Worm (Caenorhabditis elegans): ENCODE data around the gene F52H2.1.

F52H2.1 gene

DNA sequence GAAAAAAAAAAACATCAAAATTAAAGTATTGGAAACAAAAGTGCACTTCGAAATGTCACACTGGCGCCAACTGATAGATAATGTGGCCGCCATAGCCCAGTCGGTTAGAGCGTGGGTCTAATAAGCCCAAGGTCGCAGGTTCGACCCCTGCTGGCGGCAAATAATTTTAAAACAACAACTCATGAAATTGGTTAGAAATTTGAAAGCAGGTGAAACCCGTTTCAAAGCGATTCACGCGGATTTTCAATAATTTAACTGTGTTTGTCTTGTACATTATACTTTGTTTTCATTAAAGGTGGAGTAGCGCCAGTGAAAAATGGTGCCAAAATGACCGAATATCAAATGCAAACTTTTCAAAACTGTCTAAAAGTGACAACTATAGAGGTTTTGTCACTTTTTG, 41.6 kb upstream of the F52H2.1 start (continued):
- TF ChIP-seq C17E4.6 (GFP tag; IDR thresholded peaks at IDR 0.05): no peak
- peak; percentile 40 for TF ChIP-seq athp-1 (tag; optimal IDR thresholded peaks at IDR 0.05)
- TF ChIP-seq T07F8.4 (tag; optimal IDR thresholded peaks at IDR 0.05): peak; percentile 58
- no peak for TF ChIP-seq K11D2.4 (GFP tag; IDR thresholded peaks at IDR 0.05)
- no peak for TF ChIP-seq C06A6.2 (GFP tag; conservative IDR thresholded peaks at IDR 0.05)
- TF ChIP-seq ceh-27 (GFP tag; optimal IDR thresholded peaks at IDR 0.05): no peak
- TF ChIP-seq bed-2 (GFP tag; IDR thresholded peaks at IDR 0.05): no peak
- TF ChIP-seq nhr-179 (tag; optimal IDR thresholded peaks at IDR 0.05): peak; percentile 73
- TF ChIP-seq ets-4 (GFP tag; optimal IDR thresholded peaks at IDR 0.05): no peak
- TF ChIP-seq F55B11.4 (tag; optimal IDR thresholded peaks at IDR 0.05; ENCODE audit: borderline replicate concordance, insufficient read depth): no peak
- no peak for TF ChIP-seq lsy-27 (tag; optimal IDR thresholded peaks at IDR 0.05; ENCODE audit: borderline replicate concordance, insufficient read depth)
- 0 out of 2 replicates have a peak, but pooled peaks have one; percentile 16 for TF ChIP-seq rcor-1 (GFP tag; IDR thresholded peaks at IDR 0.05)
- no peak for TF ChIP-seq ztf-6 (GFP tag; IDR thresholded peaks at IDR 0.05)
- no peak for TF ChIP-seq F57A8.1 (GFP tag; optimal IDR thresholded peaks at IDR 0.05)
- TF ChIP-seq tbp1 (GFP tag; optimal IDR thresholded peaks at IDR 0.05): peak; percentile 85
- peak; percentile 47; the same call in 1 of the 2 replicates for TF ChIP-seq madf-6 (GFP tag; IDR thresholded peaks at IDR 0.05)
- TF ChIP-seq ZK185.1 (tag; optimal IDR thresholded peaks at IDR 0.05; ENCODE audit: poor library complexity, severe bottlenecking): peak; percentile 81
- TF ChIP-seq F22D6.2 (tag; optimal IDR thresholded peaks at IDR 0.05): no peak
- peak; percentile 15 for TF ChIP-seq ceh-79 (tag; optimal IDR thresholded peaks at IDR 0.05)
- TF ChIP-seq madf-3 (GFP tag; IDR thresholded peaks at IDR 0.05): no peak
- no peak for TF ChIP-seq lsl-1 (GFP tag; optimal IDR thresholded peaks at IDR 0.05)
- TF ChIP-seq B0035.1 (tag; optimal IDR thresholded peaks at IDR 0.05): peak; percentile 16
- TF ChIP-seq aptf-3 (GFP tag; IDR thresholded peaks at IDR 0.05): peak; percentile 71; the same call in 1 of the 2 replicates
- TF ChIP-seq sea-2 (GFP tag; IDR thresholded peaks at IDR 0.05): no peak
- no peak for TF ChIP-seq hlh-12 (tag; optimal IDR thresholded peaks at IDR 0.05)
- 0 out of 2 replicates have a peak, but pooled peaks have one; percentile 32 for TF ChIP-seq egl-44 (GFP tag; IDR thresholded peaks at IDR 0.05)
- no peak for TF ChIP-seq F37B4.10 (GFP tag; IDR thresholded peaks at IDR 0.05)
- no peak for TF ChIP-seq pha-4 (tag; optimal IDR thresholded peaks at IDR 0.05)
- TF ChIP-seq F57C9.4 (tag; optimal IDR thresholded peaks at IDR 0.05): no peak
- peak; percentile 68 for TF ChIP-seq zim-3 (tag; optimal IDR thresholded peaks at IDR 0.05)
- no peak for TF ChIP-seq lir-1 (GFP tag; conservative IDR thresholded peaks at IDR 0.05)
- peak; percentile 27 for TF ChIP-seq ztf-26 (tag; optimal IDR thresholded peaks at IDR 0.05)
- TF ChIP-seq nhr-27 (tag; optimal IDR thresholded peaks at IDR 0.05): peak; percentile 48
- peak; percentile 87 for TF ChIP-seq nfyb-1 (GFP tag; IDR thresholded peaks at IDR 0.05)
- no peak for TF ChIP-seq let-526 (GFP tag; IDR thresholded peaks at IDR 0.05)

- TF ChIP-seq T07F8.4 (tag; optimal IDR thresholded peaks at IDR 0.05): no peak
- no peak for TF ChIP-seq cebp-2 (GFP tag; IDR thresholded peaks at IDR 0.05)
- TF ChIP-seq pbrm-1 (GFP tag; IDR thresholded peaks at IDR 0.05): no peak
- TF ChIP-seq rec-8 (tag; optimal IDR thresholded peaks at IDR 0.05): no peak
- no peak for TF ChIP-seq ztf-26 (tag; optimal IDR thresholded peaks at IDR 0.05)
- TF ChIP-seq F57A8.1 (GFP tag; optimal IDR thresholded peaks at IDR 0.05): no peak
- TF ChIP-seq C17E4.6 (GFP tag; IDR thresholded peaks at IDR 0.05): no peak
- TF ChIP-seq mxl-1 (tag; optimal IDR thresholded peaks at IDR 0.05): no peak
- no peak for TF ChIP-seq pha-4 (tag; optimal IDR thresholded peaks at IDR 0.05)
- no peak for TF ChIP-seq F37B4.10 (GFP tag; IDR thresholded peaks at IDR 0.05)
- no peak for TF ChIP-seq unc-62 (GFP tag; optimal IDR thresholded peaks at IDR 0.05)
- no peak for TF ChIP-seq akir-1 (GFP tag; optimal IDR thresholded peaks at IDR 0.05)
- TF ChIP-seq C06A6.2 (GFP tag; conservative IDR thresholded peaks at IDR 0.05): no peak
- no peak for TF ChIP-seq aptf-3 (GFP tag; IDR thresholded peaks at IDR 0.05)
- no peak for TF ChIP-seq madf-10 (tag; optimal IDR thresholded peaks at IDR 0.05)
- TF ChIP-seq ceh-58 (GFP tag; IDR thresholded peaks at IDR 0.05): no peak
- no peak for TF ChIP-seq Y67H2A.10 (GFP tag; conservative IDR thresholded peaks at IDR 0.05)
- TF ChIP-seq Y79H2A.3 (GFP tag; conservative IDR thresholded peaks at IDR 0.05): no peak
These were observed 40.5 kb upstream of the F52H2.1 start, which contains the start of gene tbc-12 for ce11 chrX:2532357-2532756. TSS of gene tbc-12 (minus strand) at chrX:2532457.
